Worm (Caenorhabditis elegans) whole organism, L2 larva: ENCODE results near the gene ben-1.

Experiments used
- F13H6.1 ChIP-seq: sonication (generic microtip); optimal IDR thresholded peaks from 2 replicates; lab custom pipeline; 2016; ENCODE audit warnings: missing genetic modification characterization, missing compliant biosample characterization
- R02D3.7 ChIP-seq: fragments of 150-350 bp; optimal IDR thresholded peaks from 2 replicates; lab custom pipeline; 2014; ENCODE audit warnings: missing biosample characterization, missing genetic modification characterization
- Y55F3AM.14 ChIP-seq: fragments of 200-800 bp; sonication (Bioruptor generic); optimal IDR thresholded peaks from 2 replicates; lab custom pipeline; 2018; ENCODE audit warnings: mild to moderate bottlenecking, missing genetic modification characterization, missing compliant biosample characterization
- ZK546.5 ChIP-seq: sonication (generic microtip); optimal IDR thresholded peaks from 2 replicates; lab custom pipeline; 2017; ENCODE audit warnings: missing biosample characterization, missing genetic modification characterization
- aly-2 ChIP-seq: fragments of 150-350 bp; optimal IDR thresholded peaks from 2 replicates; lab custom pipeline; 2014; ENCODE audit warnings: missing biosample characterization, missing genetic modification characterization
- ama-1 ChIP-seq: fragments of 150-350 bp; optimal IDR thresholded peaks from 2 replicates; lab custom pipeline; 2018; ENCODE audit warnings: inconsistent platforms
- blmp-1 ChIP-seq: sonication (generic microtip); optimal IDR thresholded peaks from 2 replicates; lab custom pipeline; 2017; ENCODE audit warnings: missing genetic modification characterization, mild to moderate bottlenecking, missing compliant biosample characterization, antibody characterized with exemption, moderate library complexity; ENCODE audit not compliant: insufficient read depth
- ceh-16 ChIP-seq: fragments of 150-350 bp; optimal IDR thresholded peaks from 2 replicates; lab custom pipeline; 2014; ENCODE audit warnings: missing biosample characterization, missing genetic modification characterization
- dmd-4 ChIP-seq: sonication (generic microtip); optimal IDR thresholded peaks from 2 replicates; lab custom pipeline; 2017; ENCODE audit warnings: missing biosample characterization, missing genetic modification characterization
- elt-1 ChIP-seq: fragments of 150-350 bp; optimal IDR thresholded peaks from 2 replicates; lab custom pipeline; 2014; ENCODE audit warnings: missing biosample characterization, missing genetic modification characterization
- fos-1 ChIP-seq: fragments of 150-350 bp; optimal IDR thresholded peaks from 2 replicates; lab custom pipeline; 2014; ENCODE audit warnings: missing biosample characterization, missing genetic modification characterization
- lin-11 ChIP-seq: fragments of 150-350 bp; sonication (generic microtip); optimal IDR thresholded peaks from 2 replicates; lab custom pipeline; 2014; ENCODE audit warnings: missing biosample characterization, missing genetic modification characterization, inconsistent platforms, mixed read lengths
- lin-13 ChIP-seq: fragments of 150-350 bp; optimal IDR thresholded peaks from 2 replicates; lab custom pipeline; 2014; ENCODE audit warnings: missing biosample characterization, missing genetic modification reagents, missing genetic modification characterization
- lin-39 ChIP-seq: fragments of 150-350 bp; optimal IDR thresholded peaks from 2 replicates; lab custom pipeline; 2014; ENCODE audit warnings: missing biosample characterization, missing genetic modification reagents, missing genetic modification characterization
- lsy-2 ChIP-seq, 2 experiments: fragments of 150-350 bp in 1 of 2; sonication (generic microtip) in 1 of 2; optimal IDR thresholded peaks; 2 replicates each; lab custom pipeline; 2014 to 2017; ENCODE audit warnings: missing biosample characterization in 2 of 2, missing genetic modification characterization in 2 of 2
- mab-5 ChIP-seq: fragments of 150-350 bp; optimal IDR thresholded peaks from 2 replicates; lab custom pipeline; 2014; ENCODE audit warnings: missing biosample characterization, missing genetic modification characterization
- mbf-1 ChIP-seq: sonication (generic microtip); optimal IDR thresholded peaks from 2 replicates; lab custom pipeline; 2017; ENCODE audit warnings: missing biosample characterization, missing genetic modification characterization
- mdl-1 ChIP-seq, 2 experiments: fragments of 150-350 bp in 1 of 2; sonication (generic microtip) in 1 of 2; optimal IDR thresholded peaks; 2 replicates each; lab custom pipeline; 2017; ENCODE audit warnings: missing biosample characterization in 2 of 2, missing genetic modification characterization in 2 of 2
- nhr-10 ChIP-seq: sonication (generic microtip); optimal IDR thresholded peaks from 2 replicates; lab custom pipeline; 2017; ENCODE audit warnings: missing biosample characterization, missing genetic modification characterization
- nhr-11 ChIP-seq: fragments of 150-350 bp; optimal IDR thresholded peaks from 2 replicates; lab custom pipeline; 2014; ENCODE audit warnings: missing biosample characterization, missing genetic modification characterization
- nhr-12 ChIP-seq: fragments of 150-350 bp; optimal IDR thresholded peaks from 2 replicates; lab custom pipeline; 2014; ENCODE audit warnings: missing biosample characterization, missing genetic modification characterization
- nhr-129 ChIP-seq: fragments of 150-350 bp; optimal IDR thresholded peaks from 2 replicates; lab custom pipeline; 2014; ENCODE audit warnings: missing biosample characterization, missing genetic modification characterization
- nhr-21 ChIP-seq: fragments of 150-350 bp; optimal IDR thresholded peaks from 2 replicates; lab custom pipeline; 2014; ENCODE audit warnings: missing biosample characterization, missing genetic modification characterization
- nhr-23 ChIP-seq: fragments of 150-350 bp; optimal IDR thresholded peaks from 2 replicates; lab custom pipeline; 2014; ENCODE audit warnings: missing biosample characterization, missing genetic modification reagents, missing genetic modification characterization
- nhr-237 ChIP-seq: fragments of 150-350 bp; optimal IDR thresholded peaks from 2 replicates; lab custom pipeline; 2014; ENCODE audit warnings: missing biosample characterization, missing genetic modification characterization
- nhr-25 ChIP-seq: fragments of 150-350 bp; sonication (generic microtip); optimal IDR thresholded peaks from 3 replicates; lab custom pipeline; 2014; ENCODE audit warnings: missing biosample characterization, missing genetic modification characterization
- nhr-77 ChIP-seq: fragments of 150-350 bp; optimal IDR thresholded peaks from 2 replicates; lab custom pipeline; 2014; ENCODE audit warnings: missing biosample characterization, missing genetic modification characterization
- skn-1 ChIP-seq: sonication (generic microtip); optimal IDR thresholded peaks from 2 replicates; lab custom pipeline; 2017; ENCODE audit warnings: missing biosample characterization, missing genetic modification characterization
- sma-3 ChIP-seq: sonication (generic microtip); optimal IDR thresholded peaks from 2 replicates; lab custom pipeline; 2016; ENCODE audit warnings: missing genetic modification reagents, missing genetic modification characterization, missing compliant biosample characterization
- snpc-4 ChIP-seq: fragments of 150-350 bp; optimal IDR thresholded peaks from 2 replicates; lab custom pipeline; 2014; ENCODE audit warnings: missing biosample characterization, missing genetic modification characterization
- unc-39 ChIP-seq: fragments of 150-350 bp; optimal IDR thresholded peaks from 2 replicates; lab custom pipeline; 2014; ENCODE audit warnings: missing biosample characterization, missing genetic modification characterization
- unc-55 ChIP-seq: fragments of 150-350 bp; sonication (generic microtip); optimal IDR thresholded peaks from 3 replicates; lab custom pipeline; 2014; ENCODE audit warnings: missing biosample characterization, missing genetic modification reagents, missing genetic modification characterization
- unc-62 ChIP-seq: fragments of 150-350 bp; optimal IDR thresholded peaks from 2 replicates; lab custom pipeline; 2014; ENCODE audit warnings: missing biosample characterization, missing genetic modification reagents, missing genetic modification characterization
- ztf-1 ChIP-seq: fragments of 200-800 bp; sonication (Bioruptor generic); conservative IDR thresholded peaks from 2 replicates; pipeline ENCODE4 v1.3.6; 2022; ENCODE audit warnings: missing genetic modification characterization, missing compliant biosample characterization
- ztf-4 ChIP-seq: fragments of 150-350 bp; optimal IDR thresholded peaks from 2 replicates; lab custom pipeline; 2014; ENCODE audit warnings: missing biosample characterization, missing genetic modification characterization

The ben-1 gene

ce11 chrIII:3504239-3504638 lies 37.2 kb downstream of the ben-1 start:
- no peak for TF ChIP-seq dmd-4 (tag; lab: Kevin White, UChicago)
- no peak for TF ChIP-seq Y55F3AM.14 (GFP tag; lab: Kevin White, UChicago)
- TF ChIP-seq skn-1 (tag; lab: Kevin White, UChicago), result no peak
- TF ChIP-seq lsy-2 (tag; optimal IDR thresholded peaks at IDR 0.05; lab: Kevin White, UChicago), result no peak
- TF ChIP-seq mdl-1 (tag; optimal IDR thresholded peaks at IDR 0.05; lab: Kevin White, UChicago), result no peak
- TF ChIP-seq nhr-25 (tag; lab: Kevin White, UChicago), result no peak
- no peak for TF ChIP-seq unc-62
- TF ChIP-seq ama-1, result no peak
- TF ChIP-seq nhr-21, result no peak
- no peak for TF ChIP-seq nhr-11 (tag; lab: Kevin White, UChicago)
- TF ChIP-seq sma-3 (GFP tag; lab: Kevin White, UChicago), result no peak
- no peak for TF ChIP-seq nhr-77 (tag; lab: Kevin White, UChicago)
- TF ChIP-seq unc-39 (tag; lab: Kevin White, UChicago), result no peak
- no peak for TF ChIP-seq nhr-23 (tag; lab: Kevin White, UChicago)
- no peak for TF ChIP-seq snpc-4 (tag; lab: Kevin White, UChicago)
- no peak for TF ChIP-seq mab-5 (tag; lab: Kevin White, UChicago)
- TF ChIP-seq blmp-1, result no peak
- TF ChIP-seq ztf-4 (tag; lab: Kevin White, UChicago), result no peak
- TF ChIP-seq nhr-12 (tag; lab: Kevin White, UChicago), result no peak
- no peak for TF ChIP-seq F13H6.1 (tag; lab: Kevin White, UChicago)

ce11 chrIII:3503286-3503685 lies 38.2 kb downstream of the ben-1 start, which contains the start of gene rpl-16:
rpl-16 (minus strand) TSS chrIII:3503604.
- TF ChIP-seq ama-1 (no peak), mbf-1 (no peak), skn-1 (tag; lab: Kevin White, UChicago) (no peak)

ce11 chrIII:3502215-3502838 lies 39.1 kb downstream of the ben-1 start, which contains the start of gene M01F1.8:
M01F1.8 (minus strand) TSS chrIII:3502549.
- TF ChIP-seq ZK546.5 (tag; lab: Kevin White, UChicago), result no peak
- no peak for TF ChIP-seq snpc-4 (tag; lab: Kevin White, UChicago)
- no peak for TF ChIP-seq lin-13 (GFP tag; lab: Kevin White, UChicago)
- TF ChIP-seq unc-55 (GFP tag; lab: Kevin White, UChicago), result no peak
- no peak for TF ChIP-seq nhr-10 (tag; lab: Kevin White, UChicago)
- TF ChIP-seq Y55F3AM.14 (GFP tag; lab: Kevin White, UChicago), result no peak
- no peak for TF ChIP-seq lin-11 (tag; lab: Kevin White, UChicago)
- TF ChIP-seq, all 48 proteins: peak for 0

ce11 chrIII:3499850-3500249 lies 41.6 kb downstream of the ben-1 start:
- TF ChIP-seq blmp-1 (no peak), F13H6.1 (tag; lab: Kevin White, UChicago) (peak; percentile 16), sma-3 (GFP tag; lab: Kevin White, UChicago) (peak; percentile 5), nhr-11 (tag; lab: Kevin White, UChicago) (no peak), aly-2 (tag; lab: Kevin White, UChicago) (no peak), unc-55 (GFP tag; lab: Kevin White, UChicago) (peak; percentile 57)

ce11 chrIII:3498957-3499356 lies 42.5 kb downstream of the ben-1 start, which contains the start of gene M01F1.9:
M01F1.9 (minus strand) TSS chrIII:3499057.
- TF ChIP-seq ceh-16, result no peak
- no peak for TF ChIP-seq Y55F3AM.14 (GFP tag; lab: Kevin White, UChicago)
- no peak for TF ChIP-seq unc-62
- no peak for TF ChIP-seq fos-1 (tag; lab: Kevin White, UChicago)
- no peak for TF ChIP-seq ztf-1 (GFP tag; lab: Robert Waterston, UW)
- no peak for TF ChIP-seq unc-55 (GFP tag; lab: Kevin White, UChicago)
- no peak for TF ChIP-seq R02D3.7 (tag; lab: Kevin White, UChicago)
- TF ChIP-seq blmp-1, result no peak
- no peak for TF ChIP-seq nhr-237
- TF ChIP-seq skn-1 (tag; lab: Kevin White, UChicago), result no peak
- TF ChIP-seq lin-13 (GFP tag; lab: Kevin White, UChicago), result no peak
- no peak for TF ChIP-seq nhr-129 (tag; lab: Kevin White, UChicago)
- TF ChIP-seq elt-1, result no peak
- no peak for TF ChIP-seq nhr-77 (tag; lab: Kevin White, UChicago)
- no peak for TF ChIP-seq lin-39 (tag; lab: Kevin White, UChicago)
